Worm (Caenorhabditis elegans) whole organism, L2 larva: ENCODE data around the gene F52E1.3.

Experiments used
- R02D3.7 ChIP-seq: fragments of 150-350 bp; optimal IDR thresholded peaks from 2 replicates; lab custom pipeline; 2014; ENCODE audit warnings: missing biosample characterization, missing genetic modification characterization
- ceh-82 ChIP-seq: fragments of 150-350 bp; optimal IDR thresholded peaks from 2 replicates; lab custom pipeline; 2014; ENCODE audit warnings: missing biosample characterization, missing genetic modification characterization
- elt-1 ChIP-seq: fragments of 150-350 bp; optimal IDR thresholded peaks from 2 replicates; lab custom pipeline; 2014; ENCODE audit warnings: missing biosample characterization, missing genetic modification characterization
- lin-13 ChIP-seq: fragments of 150-350 bp; optimal IDR thresholded peaks from 2 replicates; lab custom pipeline; 2014; ENCODE audit warnings: missing biosample characterization, missing genetic modification reagents, missing genetic modification characterization
- lin-39 ChIP-seq: fragments of 150-350 bp; optimal IDR thresholded peaks from 2 replicates; lab custom pipeline; 2014; ENCODE audit warnings: missing biosample characterization, missing genetic modification reagents, missing genetic modification characterization
- nhr-11 ChIP-seq: fragments of 150-350 bp; optimal IDR thresholded peaks from 2 replicates; lab custom pipeline; 2014; ENCODE audit warnings: missing biosample characterization, missing genetic modification characterization
- nhr-237 ChIP-seq: fragments of 150-350 bp; optimal IDR thresholded peaks from 2 replicates; lab custom pipeline; 2014; ENCODE audit warnings: missing biosample characterization, missing genetic modification characterization
- snpc-4 ChIP-seq: fragments of 150-350 bp; optimal IDR thresholded peaks from 2 replicates; lab custom pipeline; 2014; ENCODE audit warnings: missing biosample characterization, missing genetic modification characterization
- unc-39 ChIP-seq: fragments of 150-350 bp; optimal IDR thresholded peaks from 2 replicates; lab custom pipeline; 2014; ENCODE audit warnings: missing biosample characterization, missing genetic modification characterization

DNA sequence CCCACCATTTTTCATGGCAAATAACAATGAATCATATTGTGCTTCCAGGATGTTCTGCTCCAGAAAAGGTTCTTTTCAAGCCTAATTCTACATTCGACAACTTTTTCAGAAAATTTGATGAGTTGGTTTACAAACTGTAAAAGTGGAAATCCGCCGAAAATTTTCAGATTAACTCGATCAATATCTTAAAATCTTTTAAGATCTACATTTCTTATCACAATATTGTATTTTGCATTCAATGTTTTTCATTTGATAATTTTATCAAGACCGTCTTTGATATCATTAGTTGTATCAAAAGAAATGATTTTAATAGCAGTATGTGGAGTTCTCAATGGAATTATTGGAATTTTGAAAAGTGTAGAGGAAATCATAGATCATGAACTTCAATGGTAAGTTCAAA is 34.8 kb upstream of the F52E1.3 start, which contains the start of gene F38E1.6:
- no peak for TF ChIP-seq nhr-11 (tag; lab: Kevin White, UChicago)
- no peak for TF ChIP-seq ceh-82
- no peak for TF ChIP-seq elt-1 (tag; lab: Kevin White, UChicago)
- TF ChIP-seq R02D3.7 (tag; lab: Kevin White, UChicago): no peak
- no peak for TF ChIP-seq lin-39 (tag; lab: Kevin White, UChicago)
- no peak for TF ChIP-seq lin-13 (GFP tag; lab: Kevin White, UChicago)
- TF ChIP-seq unc-39: no peak
- no peak for TF ChIP-seq nhr-237 (tag; lab: Kevin White, UChicago)
- no peak for TF ChIP-seq snpc-4 (tag; lab: Kevin White, UChicago)
